Fruit fly (Drosophila melanogaster): ENCODE data around the gene CG8159.
A peak's percentile ranks its signal among the peaks of the same experiment; 100 is the strongest.

The CG8159 gene

DNA sequence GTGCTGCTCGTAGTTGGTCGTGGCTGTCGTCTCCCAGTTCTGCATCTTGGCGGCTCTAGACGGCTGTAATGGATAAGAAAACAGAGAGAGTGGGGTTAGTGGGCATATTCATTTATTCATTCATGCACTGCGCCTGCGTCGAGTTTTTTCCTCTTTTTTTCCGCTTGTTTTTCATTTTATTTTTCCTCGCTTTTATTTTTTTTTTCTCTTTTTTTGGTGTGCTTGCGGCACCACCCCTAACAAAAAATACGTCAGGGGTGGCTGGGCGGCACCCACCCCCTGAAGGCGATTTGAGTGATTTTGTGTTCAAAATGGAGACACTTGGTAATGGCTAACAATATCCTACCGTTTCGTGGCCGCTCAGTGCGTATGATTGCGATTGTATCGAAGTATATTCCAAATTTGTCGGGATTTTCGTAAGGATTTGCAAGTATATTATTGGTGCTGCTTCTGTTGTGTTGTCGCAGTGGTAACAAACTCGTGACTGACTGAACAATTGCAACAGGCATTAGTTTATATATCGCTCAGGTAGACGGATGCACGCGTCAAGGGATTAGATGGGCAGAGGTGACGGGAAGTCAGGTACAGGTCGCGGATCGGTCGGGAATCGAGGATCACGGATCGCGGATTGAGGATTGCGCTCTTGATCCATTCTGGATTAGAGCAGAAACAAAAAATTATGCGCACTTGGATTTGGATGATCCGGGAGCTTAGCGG lies 32.4 kb upstream of the CG8159 start:
- peak; percentile 92 for TF ChIP-seq Pif1A (GFP tag; optimal IDR thresholded peaks at IDR 0.05)
- peak; percentile 94 for TF ChIP-seq gl (tag; optimal IDR thresholded peaks at IDR 0.05)
- peak; percentile 99; the same call in 2 of the 3 replicates for TF ChIP-seq CG4496 (GFP tag; IDR thresholded peaks at IDR 0.05)
- peak; percentile 96 for TF ChIP-seq Ets98B (GFP tag; IDR thresholded peaks at IDR 0.05)
- TF ChIP-seq CG32121 (GFP tag; IDR thresholded peaks at IDR 0.05), result peak; percentile 94; the same call in 1 of the 2 replicates
- TF ChIP-seq fd96Ca (GFP tag; IDR thresholded peaks at IDR 0.05), result peak; percentile 94
- peak; percentile 83 for TF ChIP-seq CG14655 (GFP tag; optimal IDR thresholded peaks at IDR 0.05)
- TF ChIP-seq CG8159 (tag; optimal IDR thresholded peaks at IDR 0.05), result peak; percentile 85
- TF ChIP-seq CG13204 (GFP tag; optimal IDR thresholded peaks at IDR 0.05), result peak; percentile 86
- no peak for TF ChIP-seq D1 (tag; optimal IDR thresholded peaks at IDR 0.05)
- no peak for TF ChIP-seq CG8301 (tag; optimal IDR thresholded peaks at IDR 0.05)
- TF ChIP-seq CG15710 (tag; optimal IDR thresholded peaks at IDR 0.05), result peak; percentile 79
- TF ChIP-seq CG12605 (GFP tag; IDR thresholded peaks at IDR 0.05), result peak; percentile 99
- TF ChIP-seq CG34367 (tag; optimal IDR thresholded peaks at IDR 0.05), result peak; percentile 84
- TF ChIP-seq EcR (GFP tag; optimal IDR thresholded peaks at IDR 0.05), result no peak
- TF ChIP-seq rn (GFP tag; IDR thresholded peaks at IDR 0.05), result peak; percentile 84
- TF ChIP-seq Pif1B (GFP tag; optimal IDR thresholded peaks at IDR 0.05), result peak; percentile 87
- no peak for TF ChIP-seq CG9948 (tag; optimal IDR thresholded peaks at IDR 0.05)
- no peak for TF ChIP-seq CG10348 (GFP tag; IDR thresholded peaks at IDR 0.05)

DNA sequence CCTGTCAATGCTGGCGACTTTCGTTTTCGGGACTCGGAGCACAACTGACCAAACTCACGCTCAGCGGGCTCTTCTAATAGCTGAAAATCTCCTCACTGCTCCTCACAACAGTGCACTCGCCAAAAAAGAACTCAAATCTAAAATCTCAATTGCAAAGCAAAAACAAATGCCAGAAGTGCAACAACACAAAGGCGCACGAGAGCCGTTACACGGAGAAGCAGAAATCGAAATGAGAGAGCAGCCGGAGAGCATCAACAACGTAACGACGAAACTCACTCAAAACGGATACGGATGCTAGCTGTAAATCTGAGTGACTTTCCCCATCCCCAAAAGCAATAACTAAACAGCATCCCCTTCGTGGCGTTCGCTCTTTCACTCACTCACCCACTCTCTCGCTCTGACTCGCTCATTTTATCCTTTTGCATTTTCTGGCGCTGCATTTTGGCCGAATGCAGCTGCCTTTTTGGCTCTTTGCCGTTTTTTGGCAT lies 28.8 kb upstream of the CG8159 start, which contains the start of gene hb:
hb (minus strand) TSS at position 51 of the 488 bp plus-strand sequence.
- no peak for TF ChIP-seq CG13204 (GFP tag; optimal IDR thresholded peaks at IDR 0.05)

DNA sequence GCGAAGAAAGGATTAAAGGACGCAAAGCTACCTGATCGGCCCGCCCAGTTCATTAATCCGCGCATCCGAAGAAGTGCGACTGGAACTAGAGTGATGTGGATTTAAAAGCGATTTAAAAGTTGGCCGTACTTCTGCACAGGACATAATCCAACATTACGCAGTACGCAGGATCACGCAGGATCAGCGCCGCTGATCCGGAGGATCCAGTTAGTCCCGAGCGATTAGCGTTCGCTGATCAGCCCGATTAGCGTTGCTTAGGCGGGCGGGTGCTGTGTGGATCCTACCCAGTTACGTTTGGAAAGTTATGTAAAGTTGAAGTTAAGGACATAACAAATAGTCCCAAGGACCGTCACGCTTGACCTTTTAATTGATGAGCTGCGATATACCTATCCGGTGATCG lies 27.4 kb upstream of the CG8159 start:
- no peak for TF ChIP-seq CG10348 (GFP tag; IDR thresholded peaks at IDR 0.05)
- TF ChIP-seq CG4496 (GFP tag; IDR thresholded peaks at IDR 0.05), result no peak
- no peak for TF ChIP-seq rn (GFP tag; IDR thresholded peaks at IDR 0.05)
- no peak for TF ChIP-seq D1 (tag; optimal IDR thresholded peaks at IDR 0.05)
- TF ChIP-seq EcR (GFP tag; optimal IDR thresholded peaks at IDR 0.05), result no peak
- no peak for TF ChIP-seq Pif1A (GFP tag; optimal IDR thresholded peaks at IDR 0.05)
- no peak for TF ChIP-seq CG34367 (tag; optimal IDR thresholded peaks at IDR 0.05)
- TF ChIP-seq fd96Ca (GFP tag; IDR thresholded peaks at IDR 0.05), result no peak
- no peak for TF ChIP-seq CG12605 (GFP tag; IDR thresholded peaks at IDR 0.05)

DNA sequence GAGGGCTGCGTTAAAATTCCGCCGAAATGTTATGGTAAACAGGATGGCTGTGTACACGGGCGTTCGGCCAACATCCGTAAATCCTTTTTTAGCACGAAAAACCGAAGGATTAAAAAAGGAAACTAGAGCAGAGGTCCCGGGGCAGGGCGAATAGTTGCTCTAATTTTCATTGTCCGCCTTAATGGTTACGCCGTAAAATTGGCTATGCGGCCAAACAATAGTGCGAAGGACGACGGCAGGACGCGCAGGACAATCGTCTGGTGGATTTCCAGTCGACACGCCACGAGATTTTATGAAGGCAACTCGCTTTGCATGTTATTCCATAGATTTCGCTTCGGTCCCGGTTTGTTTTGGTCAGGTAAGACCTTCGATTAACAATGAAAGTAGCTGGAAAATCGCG lies 26.0 kb upstream of the CG8159 start:
- no peak for TF ChIP-seq CG12605 (GFP tag; IDR thresholded peaks at IDR 0.05)

DNA sequence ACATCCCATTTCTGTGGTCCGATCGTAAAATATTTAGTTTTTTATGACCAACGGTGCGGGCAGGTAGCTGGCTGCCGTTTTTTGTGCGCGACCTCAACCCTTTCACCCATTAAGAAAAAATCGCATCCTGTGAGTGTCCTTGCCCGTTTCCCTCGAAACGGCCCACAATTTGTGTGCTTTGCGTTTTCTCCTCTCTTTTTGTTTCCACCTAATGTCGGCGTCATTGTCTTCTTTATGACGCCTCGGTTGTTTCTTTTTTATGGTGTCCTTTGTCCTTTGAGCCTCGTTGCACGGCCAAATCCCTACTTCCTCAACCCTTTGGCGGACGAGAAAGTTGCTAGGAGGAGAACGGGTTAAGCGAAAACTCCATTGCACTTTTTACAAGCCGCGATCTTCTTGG lies 25.5 kb upstream of the CG8159 start:
- TF ChIP-seq CG12605 (GFP tag; IDR thresholded peaks at IDR 0.05), result no peak

DNA sequence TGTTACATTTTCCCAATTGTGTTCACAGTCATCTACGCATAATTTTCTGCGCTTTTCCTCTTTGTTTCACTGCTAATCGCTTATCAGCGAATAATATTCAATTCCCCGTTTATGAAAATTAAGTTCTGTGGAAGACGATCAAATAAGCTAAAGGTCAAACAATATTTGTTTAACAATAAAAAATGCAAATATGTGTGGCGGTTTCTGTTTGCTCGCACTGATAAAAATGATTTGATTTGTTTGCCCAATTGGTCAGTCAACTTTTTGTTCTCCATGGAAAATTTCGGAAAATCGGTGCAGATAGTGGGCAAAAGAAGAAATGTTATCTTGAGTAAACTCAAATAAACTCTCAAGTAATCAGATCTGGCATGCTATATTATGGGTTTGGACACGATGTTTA lies 22.0 kb upstream of the CG8159 start:
- TF ChIP-seq CG34367 (tag; optimal IDR thresholded peaks at IDR 0.05) (no peak), D1 (tag; optimal IDR thresholded peaks at IDR 0.05) (no peak), Snoo (tag; optimal IDR thresholded peaks at IDR 0.05) (no peak), CG8159 (tag; optimal IDR thresholded peaks at IDR 0.05) (no peak), EcR (GFP tag; optimal IDR thresholded peaks at IDR 0.05) (no peak), CG10348 (GFP tag; IDR thresholded peaks at IDR 0.05) (no peak), CG8301 (tag; optimal IDR thresholded peaks at IDR 0.05) (no peak), CG15710 (tag; optimal IDR thresholded peaks at IDR 0.05) (no peak), CG17806 (tag; optimal IDR thresholded peaks at IDR 0.05) (no peak), CG9948 (tag; optimal IDR thresholded peaks at IDR 0.05) (no peak), CG14655 (GFP tag; optimal IDR thresholded peaks at IDR 0.05) (no peak), CG13204 (GFP tag; optimal IDR thresholded peaks at IDR 0.05) (no peak), Ets98B (GFP tag; IDR thresholded peaks at IDR 0.05) (no peak), fd96Ca (GFP tag; IDR thresholded peaks at IDR 0.05) (no peak)

DNA sequence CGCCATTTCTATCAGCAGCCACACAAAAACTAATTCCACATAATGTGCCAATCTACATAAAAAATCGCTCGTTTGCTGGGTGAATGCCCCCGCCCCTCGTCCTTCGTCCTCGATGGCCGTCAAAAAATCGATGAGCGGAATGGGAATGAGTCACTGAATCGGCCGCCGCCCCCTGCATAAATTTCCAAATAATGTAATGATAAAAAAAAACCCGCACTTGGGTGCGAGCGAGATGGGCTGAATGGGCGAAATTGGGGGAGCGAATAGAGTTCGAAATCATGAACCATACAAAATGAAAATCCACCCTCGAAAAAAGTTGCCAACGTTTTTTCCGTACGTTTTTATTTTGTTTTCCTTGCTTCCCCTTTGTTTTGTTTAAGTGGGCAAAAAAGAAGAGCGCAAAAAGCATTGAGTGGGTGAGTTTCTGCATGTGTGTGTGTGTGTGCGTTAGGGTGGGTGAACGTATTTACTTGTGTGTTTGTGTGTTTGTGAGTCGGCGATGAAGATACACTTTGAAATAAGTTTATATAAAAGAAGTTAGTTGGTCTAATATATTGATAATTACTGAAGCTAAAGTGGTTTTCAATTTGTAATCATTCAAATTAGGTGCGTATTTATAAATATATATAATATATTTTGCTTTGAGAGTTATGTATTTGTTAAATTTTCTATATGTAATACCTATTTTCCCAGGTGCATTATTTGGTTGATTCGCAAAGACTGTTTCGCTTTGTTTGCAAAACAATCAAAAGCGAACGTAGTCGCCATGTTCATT lies 21.1 kb upstream of the CG8159 start:
- TF ChIP-seq EcR (GFP tag; optimal IDR thresholded peaks at IDR 0.05) (no peak), D1 (tag; optimal IDR thresholded peaks at IDR 0.05) (no peak), CG14655 (GFP tag; optimal IDR thresholded peaks at IDR 0.05) (peak; percentile 38), Pif1B (GFP tag; optimal IDR thresholded peaks at IDR 0.05) (peak; percentile 13), fd96Ca (GFP tag; IDR thresholded peaks at IDR 0.05) (no peak), CG9948 (tag; optimal IDR thresholded peaks at IDR 0.05) (no peak), CG10348 (GFP tag; IDR thresholded peaks at IDR 0.05) (no peak), CG17806 (tag; optimal IDR thresholded peaks at IDR 0.05) (no peak), CG32121 (GFP tag; IDR thresholded peaks at IDR 0.05) (no peak), Snoo (tag; optimal IDR thresholded peaks at IDR 0.05) (no peak), CG8159 (tag; optimal IDR thresholded peaks at IDR 0.05) (peak; percentile 53), rn (GFP tag; IDR thresholded peaks at IDR 0.05) (no peak), CG34367 (tag; optimal IDR thresholded peaks at IDR 0.05) (peak; percentile 36), CG12605 (GFP tag; IDR thresholded peaks at IDR 0.05) (peak; percentile 57; the same call in 1 of the 2 replicates), CG13204 (GFP tag; optimal IDR thresholded peaks at IDR 0.05) (peak; percentile 30), CG8301 (tag; optimal IDR thresholded peaks at IDR 0.05) (no peak), Ets98B (GFP tag; IDR thresholded peaks at IDR 0.05) (no peak), Pif1A (GFP tag; optimal IDR thresholded peaks at IDR 0.05) (peak; percentile 33), CG4496 (GFP tag; IDR thresholded peaks at IDR 0.05) (no peak), CG15710 (tag; optimal IDR thresholded peaks at IDR 0.05) (no peak), gl (tag; optimal IDR thresholded peaks at IDR 0.05) (peak; percentile 78)
